Comparison of ENCODE assay signal across 3 fruit fly cellular contexts in genomic region chr3R:4359625-4360024, dm6.
TF ChIP-seq lines count a peak whose summit lies in the region.

Gene CG1090, plus strand, starts transcription at chr3R:4359883.

- peak; percentile 90 for TF ChIP-seq CTCF in whole organism, embryonic (GFP tag; optimal IDR thresholded peaks at IDR 0.05; lab: Kevin White, UChicago)

TF ChIP-seq in whole organism, adult, 20 proteins besides CTCF, POLR2A, EP300 and RAD21:
- TF ChIP-seq Hr96 (GFP tag; optimal IDR thresholded peaks at IDR 0.05; lab: Kevin White, UChicago) (no peak), CG14711 (tag; optimal IDR thresholded peaks at IDR 0.05; lab: Kevin White, UChicago) (no peak), CG11617 (GFP tag; optimal IDR thresholded peaks at IDR 0.05; lab: Kevin White, UChicago) (no peak), pad (GFP tag; optimal IDR thresholded peaks at IDR 0.05; lab: Kevin White, UChicago) (no peak), Clk (GFP tag; optimal IDR thresholded peaks at IDR 0.05; lab: Kevin White, UChicago) (no peak), cic (GFP tag; optimal IDR thresholded peaks at IDR 0.05; lab: Kevin White, UChicago) (no peak), Mnt (GFP tag; optimal IDR thresholded peaks at IDR 0.05; lab: Kevin White, UChicago) (no peak), cnc (optimal IDR thresholded peaks at IDR 0.05; lab: Kevin White, UChicago) (no peak), CG5204 (GFP tag; optimal IDR thresholded peaks at IDR 0.05; lab: Kevin White, UChicago) (no peak), CG1620 (GFP tag; optimal IDR thresholded peaks at IDR 0.05; lab: Kevin White, UChicago) (no peak), bab1 (GFP tag; optimal IDR thresholded peaks at IDR 0.05; lab: Kevin White, UChicago) (no peak), tj (GFP tag; optimal IDR thresholded peaks at IDR 0.05; lab: Kevin White, UChicago) (no peak), CG12768 (GFP tag; optimal IDR thresholded peaks at IDR 0.05; lab: Kevin White, UChicago) (peak; percentile 9), toe (GFP tag; optimal IDR thresholded peaks at IDR 0.05; lab: Kevin White, UChicago) (no peak), CG7101 (tag; optimal IDR thresholded peaks at IDR 0.05; lab: Kevin White, UChicago) (no peak), Crg-1 (GFP tag; optimal IDR thresholded peaks at IDR 0.05; lab: Kevin White, UChicago) (no peak), CG33017 (tag; optimal IDR thresholded peaks at IDR 0.05; lab: Kevin White, UChicago) (peak; percentile 7), kay (GFP tag; lab: Kevin White, UChicago; ENCODE audit: borderline replicate concordance) (no peak)

TF ChIP-seq in whole organism, embryonic, 481 proteins besides CTCF, POLR2A, EP300 and RAD21 (continues in another document):
- TF ChIP-seq grn (GFP tag; optimal IDR thresholded peaks at IDR 0.05; lab: Kevin White, UChicago) (no peak), hbn (GFP tag; IDR thresholded peaks at IDR 0.05; lab: Robert Waterston, UW; ENCODE audit: partially characterized antibody) (no peak), CG2712 (tag; optimal IDR thresholded peaks at IDR 0.05; lab: Kevin White, UChicago) (no peak), Bteb2 (GFP tag; optimal IDR thresholded peaks at IDR 0.05; lab: Kevin White, UChicago) (no peak), onecut (GFP tag; IDR thresholded peaks at IDR 0.05; lab: Robert Waterston, UW) (peak; percentile 55; the same call in 1 of the 2 replicates), CG7928 (GFP tag; optimal IDR thresholded peaks at IDR 0.05; lab: Kevin White, UChicago) (no peak), wor (GFP tag; IDR thresholded peaks at IDR 0.05; lab: Robert Waterston, UW) (no peak), cg (GFP tag; optimal IDR thresholded peaks at IDR 0.05; lab: Kevin White, UChicago) (no peak), CG7357 (GFP tag; IDR thresholded peaks at IDR 0.05; lab: Robert Waterston, UW) (no peak), ind (GFP tag; optimal IDR thresholded peaks at IDR 0.05; lab: Kevin White, UChicago) (no peak), CG6254 (GFP tag; optimal IDR thresholded peaks at IDR 0.05; lab: Kevin White, UChicago) (no peak), corto (GFP tag; optimal IDR thresholded peaks at IDR 0.05; lab: Kevin White, UChicago) (no peak), Med (GFP tag; lab: Kevin White, UChicago) (peak; percentile 60), CG3726 (GFP tag; IDR thresholded peaks at IDR 0.05; lab: Robert Waterston, UW) (no peak), Aef1 (GFP tag; IDR thresholded peaks at IDR 0.05; lab: Robert Waterston, UW) (no peak), tap (tag; optimal IDR thresholded peaks at IDR 0.05; lab: Kevin White, UChicago) (no peak), CG10543 (GFP tag; optimal IDR thresholded peaks at IDR 0.05; lab: Kevin White, UChicago) (peak; percentile 64), ac (GFP tag; optimal IDR thresholded peaks at IDR 0.05; lab: Kevin White, UChicago) (no peak), HLH4C (GFP tag; IDR thresholded peaks at IDR 0.05; lab: Robert Waterston, UW; ENCODE audit: partially characterized antibody) (no peak), shn (GFP tag; optimal IDR thresholded peaks at IDR 0.05; lab: Kevin White, UChicago) (no peak), az2 (GFP tag; optimal IDR thresholded peaks at IDR 0.05; lab: Kevin White, UChicago) (no peak), CG10147 (GFP tag; optimal IDR thresholded peaks at IDR 0.05; lab: Kevin White, UChicago) (no peak), CG15601 (tag; optimal IDR thresholded peaks at IDR 0.05; lab: Kevin White, UChicago) (no peak), CG13775 (GFP tag; optimal IDR thresholded peaks at IDR 0.05; lab: Kevin White, UChicago) (no peak), Hey (tag; optimal IDR thresholded peaks at IDR 0.05; lab: Kevin White, UChicago) (no peak), CG10321 (GFP tag; IDR thresholded peaks at IDR 0.05; lab: Robert Waterston, UW) (no peak), Asciz (GFP tag; optimal IDR thresholded peaks at IDR 0.05; lab: Kevin White, UChicago) (no peak), PHDP (tag; optimal IDR thresholded peaks at IDR 0.05; lab: Kevin White, UChicago) (no peak), fd96Cb (tag; optimal IDR thresholded peaks at IDR 0.05; lab: Kevin White, UChicago) (no peak), CG2129 (GFP tag; IDR thresholded peaks at IDR 0.05; lab: Robert Waterston, UW; ENCODE audit: partially characterized antibody) (no peak), dysf (GFP tag; IDR thresholded peaks at IDR 0.05; lab: Robert Waterston, UW) (no peak), phol (tag; optimal IDR thresholded peaks at IDR 0.05; lab: Kevin White, UChicago) (no peak), NfI (GFP tag; optimal IDR thresholded peaks at IDR 0.05; lab: Kevin White, UChicago) (no peak), pnt (GFP tag; optimal IDR thresholded peaks at IDR 0.05; lab: Kevin White, UChicago) (no peak), Doc2 (GFP tag; IDR thresholded peaks at IDR 0.05; lab: Robert Waterston, UW) (no peak), dati (GFP tag; IDR thresholded peaks at IDR 0.05; lab: Robert Waterston, UW) (no peak), stc (GFP tag; IDR thresholded peaks at IDR 0.05; lab: Robert Waterston, UW) (no peak), unc-4 (GFP tag; IDR thresholded peaks at IDR 0.05; lab: Robert Waterston, UW; ENCODE audit: partially characterized antibody) (0 out of 2 replicates have a peak, but pooled peaks have one; percentile 29), CHES-1-like (GFP tag; optimal IDR thresholded peaks at IDR 0.05; lab: Kevin White, UChicago) (no peak), gsb (GFP tag; IDR thresholded peaks at IDR 0.05; lab: Robert Waterston, UW) (no peak)

TF ChIP-seq in whole organism, prepupa, 60 proteins besides CTCF, POLR2A, EP300 and RAD21:
- peak; percentile 13 for TF ChIP-seq CG16779 (tag; optimal IDR thresholded peaks at IDR 0.05; lab: Kevin White, UChicago)
- TF ChIP-seq ss (GFP tag; optimal IDR thresholded peaks at IDR 0.05; lab: Kevin White, UChicago): no peak
- peak; percentile 8 for TF ChIP-seq net (GFP tag; optimal IDR thresholded peaks at IDR 0.05; lab: Kevin White, UChicago)
- no peak for TF ChIP-seq Gug (GFP tag; IDR thresholded peaks at IDR 0.05; lab: Robert Waterston, UW)
